Worm (Caenorhabditis elegans) whole organism, L2 larva: ENCODE measurements around the gene F11D5.5.

Experiments used
- ama-1 ChIP-seq: fragments of 150-350 bp; optimal IDR thresholded peaks from 2 replicates; lab custom pipeline; 2018; ENCODE audit warnings: inconsistent platforms
- elt-1 ChIP-seq: fragments of 150-350 bp; optimal IDR thresholded peaks from 2 replicates; lab custom pipeline; 2014; ENCODE audit warnings: missing biosample characterization, missing genetic modification characterization
- elt-3 ChIP-seq: sonication (generic microtip); optimal IDR thresholded peaks from 2 replicates; lab custom pipeline; 2017; ENCODE audit warnings: missing biosample characterization, missing genetic modification characterization
- gmeb-1 ChIP-seq: fragments of 150-350 bp; optimal IDR thresholded peaks from 2 replicates; lab custom pipeline; 2014; ENCODE audit warnings: missing biosample characterization, missing genetic modification characterization
- unc-62 ChIP-seq: fragments of 150-350 bp; optimal IDR thresholded peaks from 2 replicates; lab custom pipeline; 2014; ENCODE audit warnings: missing biosample characterization, missing genetic modification reagents, missing genetic modification characterization
- zag-1 ChIP-seq: fragments of 150-350 bp; optimal IDR thresholded peaks from 2 replicates; lab custom pipeline; 2014; ENCODE audit warnings: missing biosample characterization, missing genetic modification characterization
- ztf-11 ChIP-seq: sonication (generic microtip); optimal IDR thresholded peaks from 2 replicates; lab custom pipeline; 2017; ENCODE audit warnings: missing biosample characterization, missing genetic modification characterization

ce11 chrX:3252500-3252899 is 49.4 kb upstream of the F11D5.5 start, which contains the start of gene tba-9:
- TF ChIP-seq zag-1 (tag; lab: Kevin White, UChicago) (no peak), unc-62 (GFP tag; lab: Kevin White, UChicago) (no peak), ama-1 (lab: Kevin White, UChicago) (no peak), elt-1 (tag; lab: Kevin White, UChicago) (no peak), ztf-11 (tag; lab: Kevin White, UChicago) (no peak), elt-3 (tag; lab: Kevin White, UChicago) (no peak), gmeb-1 (tag; lab: Kevin White, UChicago) (no peak)
